Worm (Caenorhabditis elegans) whole organism, late embryonic: ENCODE results near the gene W02B3.7.

Experiments used
- C08G9.2 ChIP-seq: sonication (generic microtip); optimal IDR thresholded peaks from 2 replicates; lab custom pipeline; 2016; ENCODE audit warnings: mild to moderate bottlenecking, missing genetic modification characterization, moderate library complexity, missing compliant biosample characterization
- F13H6.1 ChIP-seq: sonication (generic microtip); optimal IDR thresholded peaks from 2 replicates; lab custom pipeline; 2016; ENCODE audit warnings: missing genetic modification characterization, missing compliant biosample characterization
- ama-1 ChIP-seq: fragments of 150-350 bp; optimal IDR thresholded peaks from 2 replicates; lab custom pipeline; 2014
- ceh-14 ChIP-seq: sonication (generic microtip); optimal IDR thresholded peaks from 2 replicates; lab custom pipeline; 2016; ENCODE audit warnings: missing genotype, missing genetic modification characterization, missing compliant biosample characterization
- ceh-9 ChIP-seq: sonication (generic microtip); optimal IDR thresholded peaks from 2 replicates; lab custom pipeline; 2016; ENCODE audit warnings: mild to moderate bottlenecking, missing genetic modification characterization, inconsistent platforms, missing compliant biosample characterization
- che-1 ChIP-seq: sonication (generic microtip); optimal IDR thresholded peaks from 2 replicates; lab custom pipeline; 2016; ENCODE audit warnings: mild to moderate bottlenecking, missing genetic modification characterization, missing compliant biosample characterization
- dmd-4 ChIP-seq: sonication (generic microtip); optimal IDR thresholded peaks from 2 replicates; lab custom pipeline; 2016; ENCODE audit warnings: borderline replicate concordance, missing genetic modification characterization, missing compliant biosample characterization
- elt-2 ChIP-seq: sonication (generic microtip); optimal IDR thresholded peaks from 2 replicates; lab custom pipeline; 2016; ENCODE audit warnings: missing genetic modification reagents, missing genetic modification characterization, missing compliant biosample characterization
- odd-2 ChIP-seq: sonication (generic microtip); optimal IDR thresholded peaks from 2 replicates; lab custom pipeline; 2017; ENCODE audit warnings: antibody characterized with exemption, mild to moderate bottlenecking, missing genetic modification characterization, missing compliant biosample characterization
- pha-2 ChIP-seq: sonication (generic microtip); optimal IDR thresholded peaks from 2 replicates; lab custom pipeline; 2017; ENCODE audit warnings: mild to moderate bottlenecking, missing genetic modification characterization, missing compliant biosample characterization
- pha-4 ChIP-seq: fragments of 150-350 bp; optimal IDR thresholded peaks from 2 replicates; lab custom pipeline; 2018; ENCODE audit warnings: missing biosample characterization, missing genetic modification reagents, missing genetic modification characterization
- pqm-1 ChIP-seq: sonication (generic microtip); optimal IDR thresholded peaks from 2 replicates; lab custom pipeline; 2016; ENCODE audit warnings: missing genetic modification characterization, missing compliant biosample characterization
- ttx-3 ChIP-seq: sonication (generic microtip); optimal IDR thresholded peaks from 2 replicates; lab custom pipeline; 2016; ENCODE audit warnings: missing genetic modification reagents, missing genetic modification characterization, missing compliant biosample characterization
- unc-42 ChIP-seq: sonication (generic microtip); optimal IDR thresholded peaks from 2 replicates; lab custom pipeline; 2016; ENCODE audit warnings: missing genotype, missing genetic modification characterization, missing compliant biosample characterization

DNA sequence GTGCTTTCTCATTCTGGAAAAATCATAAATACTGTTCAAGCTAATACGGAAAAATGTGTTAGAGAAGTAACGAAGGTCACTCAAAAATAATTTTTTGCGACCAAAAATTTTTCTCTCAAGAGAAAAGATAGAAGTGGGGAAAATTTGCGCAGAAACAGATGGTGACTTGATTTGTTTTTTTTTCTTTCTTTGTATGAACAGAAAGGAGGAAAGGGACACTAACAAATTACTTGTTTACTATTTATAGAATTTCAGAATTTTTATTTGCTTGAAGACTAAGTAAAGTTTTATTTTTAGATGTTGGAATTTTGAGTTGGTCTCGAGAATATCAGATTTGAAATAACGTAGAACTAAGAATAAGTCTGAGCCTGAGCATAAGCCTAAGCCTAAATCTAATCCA is 8.5 kb downstream of the W02B3.7 start, which contains the start of gene W02B3.4:
- TF ChIP-seq unc-42 (tag; lab: Kevin White, UChicago) (no peak), dmd-4 (no peak), ceh-9 (tag; lab: Kevin White, UChicago) (no peak), che-1 (no peak), elt-2 (tag; lab: Kevin White, UChicago) (no peak), pha-2 (tag; lab: Kevin White, UChicago) (no peak), odd-2 (tag; lab: Kevin White, UChicago) (no peak), F13H6.1 (no peak), pqm-1 (no peak), ceh-14 (tag; lab: Kevin White, UChicago) (no peak), ttx-3 (tag; lab: Kevin White, UChicago) (no peak), pha-4 (tag; lab: Kevin White, UChicago) (no peak), ama-1 (lab: Kevin White, UChicago) (no peak), C08G9.2 (tag; lab: Kevin White, UChicago) (no peak)
